Fruit fly (Drosophila melanogaster): Measurements from ENCODE around the gene CG5390.
A peak's percentile ranks its signal among the peaks of the same experiment; 100 is the strongest.

- peak; percentile 14 for TF ChIP-seq Pif1B (GFP tag; optimal IDR thresholded peaks at IDR 0.05)
- peak; percentile 53 for TF ChIP-seq Pif1A (GFP tag; optimal IDR thresholded peaks at IDR 0.05)
- TF ChIP-seq CG32121 (GFP tag; IDR thresholded peaks at IDR 0.05), result peak; percentile 64
- no peak for TF ChIP-seq CG13204 (GFP tag; optimal IDR thresholded peaks at IDR 0.05)
- peak; percentile 74; the same call in 1 of the 2 replicates for TF ChIP-seq CG12605 (GFP tag; IDR thresholded peaks at IDR 0.05)
- no peak for TF ChIP-seq fd96Ca (GFP tag; IDR thresholded peaks at IDR 0.05)
- TF ChIP-seq CG8159 (tag; optimal IDR thresholded peaks at IDR 0.05), result no peak
- no peak for TF ChIP-seq CG10348 (GFP tag; IDR thresholded peaks at IDR 0.05)
- no peak for TF ChIP-seq CG34367 (tag; optimal IDR thresholded peaks at IDR 0.05)
- peak; percentile 60 for TF ChIP-seq CG8301 (tag; optimal IDR thresholded peaks at IDR 0.05)
- no peak; the same call in 1 of the 2 replicates for TF ChIP-seq Ets98B (GFP tag; IDR thresholded peaks at IDR 0.05)
- no peak for TF ChIP-seq EcR (GFP tag; optimal IDR thresholded peaks at IDR 0.05)
- TF ChIP-seq CG4496 (GFP tag; IDR thresholded peaks at IDR 0.05), result no peak
- TF ChIP-seq CG15710 (tag; optimal IDR thresholded peaks at IDR 0.05), result peak; percentile 23
Observed at dm6 chr2L:10260750-10261493, 45.5 kb downstream of the CG5390 start, which contains the start of gene Pten.
